Fruit fly (Drosophila melanogaster) whole organism, embryonic: ENCODE results near the gene Ank2.

Experiments used
- CG12659 ChIP-seq: fragments of 200-800 bp; sonication (Bioruptor generic); optimal IDR thresholded peaks from 3 replicates; lab custom pipeline; 2017; ENCODE audit warnings: mild to moderate bottlenecking, missing biosample characterization, missing genetic modification reagents, missing genetic modification characterization
- CG18764 ChIP-seq: fragments of 200-800 bp; sonication (Bioruptor generic); optimal IDR thresholded peaks from 3 replicates; lab custom pipeline; 2016; ENCODE audit warnings: missing biosample characterization, missing genetic modification characterization
- CG7372 ChIP-seq: fragments of 200-800 bp; sonication (Bioruptor generic); IDR thresholded peaks from 2 replicates; pipeline ENCODE4 v1.3.6; 2022; ENCODE audit warnings: missing biosample characterization, missing genetic modification characterization
- Hr78 ChIP-seq, 2 experiments: fragments of 200-800 bp in 1 of 2; fragments of >200 bp in 1 of 2; sonication (Bioruptor generic) in 1 of 2; optimal IDR thresholded peaks; 2 replicates each; lab custom pipeline; 2017 to 2019; ENCODE audit warnings: missing biosample characterization in 2 of 2, missing genetic modification characterization in 2 of 2, mild to moderate bottlenecking in 1 of 2, moderate library complexity in 1 of 2
- odd ChIP-seq: fragments of 200-800 bp; sonication (Bioruptor generic); optimal IDR thresholded peaks from 2 replicates; lab custom pipeline; 2017; ENCODE audit warnings: missing biosample characterization, mild to moderate bottlenecking, missing genetic modification characterization

DNA sequence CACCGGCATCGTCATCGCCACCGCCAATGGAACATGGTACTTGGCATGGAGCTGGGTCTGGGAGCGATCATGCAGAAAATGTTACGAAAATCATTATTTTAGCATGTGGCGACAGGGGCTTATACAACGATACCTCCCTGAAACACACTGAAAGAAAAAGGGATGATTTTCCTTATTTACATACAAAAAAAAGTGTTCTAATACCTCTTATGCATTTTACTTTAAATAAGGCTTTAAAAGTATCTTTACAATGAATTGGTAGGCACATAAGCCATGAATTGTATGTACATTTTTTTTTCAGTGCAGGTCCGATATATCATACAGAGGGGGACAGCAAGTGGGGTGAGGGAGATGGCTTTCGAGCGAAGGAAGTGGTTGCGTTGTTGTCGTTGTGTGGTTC is 104.0 kb downstream of the Ank2 start:
- peak; percentile 58; the same call in 1 of the 2 replicates for TF ChIP-seq CG7372 (GFP tag; lab: Robert Waterston, UW)
- TF ChIP-seq Hr78 (GFP tag; optimal IDR thresholded peaks at IDR 0.05; lab: Kevin White, UChicago), result no peak
- peak; percentile 3 for TF ChIP-seq CG12659
- TF ChIP-seq odd (GFP tag; lab: Kevin White, UChicago), result no peak
- TF ChIP-seq CG18764, result no peak
